Comparison of ENCODE assay signal across 5 fruit fly cellular contexts in the genomic region with DNA sequence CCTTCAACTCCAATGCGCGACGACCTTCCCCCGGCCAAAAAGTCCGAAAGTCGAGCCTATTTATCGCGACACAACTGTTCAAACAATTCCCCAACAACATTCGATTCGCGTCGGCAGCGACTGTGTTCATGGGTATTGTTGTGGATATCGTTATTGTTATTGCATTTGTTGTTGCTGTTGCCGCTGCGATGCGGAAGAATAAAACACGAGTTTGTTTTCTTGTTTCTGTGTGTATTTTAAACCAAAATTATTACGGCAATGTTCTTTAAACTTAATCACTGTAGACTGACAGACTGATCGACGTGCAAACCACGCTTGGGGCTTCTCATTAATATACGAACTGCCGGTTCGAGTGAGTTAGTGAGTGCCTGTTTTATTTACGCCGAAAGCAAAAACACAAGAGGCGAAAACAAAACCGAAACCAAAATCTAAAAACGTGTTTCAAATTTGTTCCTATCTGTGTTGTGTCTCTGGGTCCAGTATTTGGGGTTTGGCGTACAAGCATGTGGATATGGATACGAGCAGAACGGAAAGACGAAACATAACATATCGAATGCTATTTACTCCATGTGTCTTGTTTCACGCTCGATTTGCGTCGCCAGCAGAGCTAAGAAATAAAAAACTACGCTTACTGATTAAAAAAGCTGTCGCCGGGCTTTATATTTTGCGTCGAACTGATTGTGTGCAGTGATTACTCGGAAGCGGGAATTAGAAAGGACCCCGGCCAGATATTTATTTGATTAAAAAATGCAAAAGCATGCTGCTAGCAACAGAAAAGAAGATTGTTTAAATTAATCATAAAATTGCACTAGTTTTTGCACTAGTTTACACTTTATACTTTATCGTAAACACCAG.
A peak's percentile ranks its signal among the peaks of the same experiment; 100 is the strongest.
TF ChIP-seq lines count a peak whose summit lies in the region.

No protein-coding gene starts in this region.

- no peak for TF ChIP-seq CTCF in whole organism, embryonic (GFP tag; optimal IDR thresholded peaks at IDR 0.05; lab: Kevin White, UChicago)

TF ChIP-seq in whole organism, adult, 20 proteins besides CTCF, POLR2A, EP300 and RAD21:
- TF ChIP-seq CG33017 (tag; optimal IDR thresholded peaks at IDR 0.05; lab: Kevin White, UChicago) (no peak), cnc (optimal IDR thresholded peaks at IDR 0.05; lab: Kevin White, UChicago) (no peak), toe (GFP tag; optimal IDR thresholded peaks at IDR 0.05; lab: Kevin White, UChicago) (no peak), kay (GFP tag; lab: Kevin White, UChicago; ENCODE audit: borderline replicate concordance) (peak; percentile 75), tj (GFP tag; optimal IDR thresholded peaks at IDR 0.05; lab: Kevin White, UChicago) (peak; percentile 51), CG12768 (GFP tag; optimal IDR thresholded peaks at IDR 0.05; lab: Kevin White, UChicago) (no peak), CG11617 (GFP tag; optimal IDR thresholded peaks at IDR 0.05; lab: Kevin White, UChicago) (no peak), Crg-1 (GFP tag; optimal IDR thresholded peaks at IDR 0.05; lab: Kevin White, UChicago) (no peak), pad (GFP tag; optimal IDR thresholded peaks at IDR 0.05; lab: Kevin White, UChicago) (no peak), ovo (GFP tag; optimal IDR thresholded peaks at IDR 0.05; lab: Kevin White, UChicago) (no peak)
TF ChIP-seq in whole organism, adult: peak in this region for 2.

TF ChIP-seq in whole organism, embryonic, 481 proteins besides CTCF, POLR2A, EP300 and RAD21 (continues in another document):
- TF ChIP-seq CG9727 (GFP tag; optimal IDR thresholded peaks at IDR 0.05; lab: Kevin White, UChicago) (no peak), dmrt99B (tag; optimal IDR thresholded peaks at IDR 0.05; lab: Kevin White, UChicago) (no peak), ro (GFP tag; IDR thresholded peaks at IDR 0.05; lab: Robert Waterston, UW) (0 out of 2 replicates have a peak, but pooled peaks have one; percentile 5), CG9437 (GFP tag; optimal IDR thresholded peaks at IDR 0.05; lab: Kevin White, UChicago) (peak; percentile 6), CG13894 (tag; optimal IDR thresholded peaks at IDR 0.05; lab: Kevin White, UChicago) (peak; percentile 2), rib (GFP tag; IDR thresholded peaks at IDR 0.05; lab: Robert Waterston, UW) (0 out of 2 replicates have a peak, but pooled peaks have one; percentile 29), nmo (GFP tag; optimal IDR thresholded peaks at IDR 0.05; lab: Kevin White, UChicago) (no peak), HLHmδ (GFP tag; optimal IDR thresholded peaks at IDR 0.05; lab: Kevin White, UChicago) (peak; percentile 43), slbo (GFP tag; IDR thresholded peaks at IDR 0.05; lab: Robert Waterston, UW) (no peak), chinmo (GFP tag; IDR thresholded peaks at IDR 0.05; lab: Robert Waterston, UW; ENCODE audit: partially characterized antibody) (peak; percentile 82; the same call in 3 of the 4 replicates), CG10274 (GFP tag; optimal IDR thresholded peaks at IDR 0.05; lab: Kevin White, UChicago) (no peak), trh (GFP tag; optimal IDR thresholded peaks at IDR 0.05; lab: Kevin White, UChicago) (no peak), CG11085 (GFP tag; IDR thresholded peaks at IDR 0.05; lab: Robert Waterston, UW) (no peak), sc (optimal IDR thresholded peaks at IDR 0.05; lab: Kevin White, UChicago) (no peak), sc (GFP tag; optimal IDR thresholded peaks at IDR 0.05; lab: Kevin White, UChicago) (peak; percentile 1), CG14667 (GFP tag; IDR thresholded peaks at IDR 0.05; lab: Robert Waterston, UW) (no peak), CG9932 (GFP tag; IDR thresholded peaks at IDR 0.05; lab: Robert Waterston, UW) (0 out of 2 replicates have a peak, but pooled peaks have one; percentile 37)

TF ChIP-seq in whole organism, prepupa, 60 proteins besides CTCF, POLR2A, EP300 and RAD21 (continues in another document):
- TF ChIP-seq achi (GFP tag; optimal IDR thresholded peaks at IDR 0.05; lab: Kevin White, UChicago) (no peak), CG10669 (GFP tag; optimal IDR thresholded peaks at IDR 0.05; lab: Kevin White, UChicago) (no peak), cyc (GFP tag; optimal IDR thresholded peaks at IDR 0.05; lab: Kevin White, UChicago) (no peak), CG15336 (GFP tag; IDR thresholded peaks at IDR 0.05; lab: Robert Waterston, UW) (no peak), Hr4 (GFP tag; optimal IDR thresholded peaks at IDR 0.05; lab: Kevin White, UChicago) (peak; percentile 16), Hr38 (GFP tag; optimal IDR thresholded peaks at IDR 0.05; lab: Kevin White, UChicago) (no peak), Ets21C (GFP tag; optimal IDR thresholded peaks at IDR 0.05; lab: Kevin White, UChicago) (no peak), CG10631 (GFP tag; optimal IDR thresholded peaks at IDR 0.05; lab: Kevin White, UChicago) (no peak), dac (GFP tag; optimal IDR thresholded peaks at IDR 0.05; lab: Kevin White, UChicago) (no peak), Lpt (GFP tag; optimal IDR thresholded peaks at IDR 0.05; lab: Kevin White, UChicago) (no peak), Gug (GFP tag; IDR thresholded peaks at IDR 0.05; lab: Robert Waterston, UW) (no peak), CG34406 (GFP tag; optimal IDR thresholded peaks at IDR 0.05; lab: Kevin White, UChicago) (no peak), Sox102F (GFP tag; optimal IDR thresholded peaks at IDR 0.05; lab: Kevin White, UChicago) (no peak), net (GFP tag; optimal IDR thresholded peaks at IDR 0.05; lab: Kevin White, UChicago) (no peak), CG1621 (tag; optimal IDR thresholded peaks at IDR 0.05; lab: Kevin White, UChicago) (no peak), svp (GFP tag; lab: Kevin White, UChicago) (no peak), CG8632 (GFP tag; optimal IDR thresholded peaks at IDR 0.05; lab: Kevin White, UChicago) (no peak), CG9139 (GFP tag; optimal IDR thresholded peaks at IDR 0.05; lab: Kevin White, UChicago) (no peak), Ets96B (tag; optimal IDR thresholded peaks at IDR 0.05; lab: Kevin White, UChicago) (no peak), CG6808 (GFP tag; optimal IDR thresholded peaks at IDR 0.05; lab: Kevin White, UChicago) (no peak)

TF ChIP-seq in whole organism, pupa, 21 proteins besides CTCF, POLR2A, EP300 and RAD21:
- TF ChIP-seq CG4496 (GFP tag; IDR thresholded peaks at IDR 0.05; lab: Robert Waterston, UW) = peak; percentile 2; the same call in 1 of the 3 replicates
- no peak for TF ChIP-seq CG9948 (tag; optimal IDR thresholded peaks at IDR 0.05; lab: Kevin White, UChicago)
- TF ChIP-seq gl (tag; optimal IDR thresholded peaks at IDR 0.05; lab: Kevin White, UChicago) = no peak
- 0 out of 2 replicates have a peak, but pooled peaks have one; percentile 0 for TF ChIP-seq rn (GFP tag; IDR thresholded peaks at IDR 0.05; lab: Robert Waterston, UW)

TF ChIP-seq in whole organism, wandering third instar larva, 38 proteins besides CTCF, POLR2A, EP300 and RAD21:
- TF ChIP-seq foxo (GFP tag; optimal IDR thresholded peaks at IDR 0.05; lab: Kevin White, UChicago) (peak in 1 of 2 experiments; percentile 24), Dfd (GFP tag; optimal IDR thresholded peaks at IDR 0.05; lab: Kevin White, UChicago) (peak; percentile 87), fru (GFP tag; optimal IDR thresholded peaks at IDR 0.05; lab: Kevin White, UChicago) (peak; percentile 11), ey (GFP tag; optimal IDR thresholded peaks at IDR 0.05; lab: Kevin White, UChicago) (peak; percentile 15), dl (GFP tag; optimal IDR thresholded peaks at IDR 0.05; lab: Kevin White, UChicago; ENCODE audit: insufficient read depth in 1 of 2, partially characterized antibody in 2 of 2) (no peak)
